Worm (Caenorhabditis elegans) whole organism, L4 larva: ENCODE measurements around the gene C25E10.4.

Experiments
- F37D6.2 ChIP-seq: sonication (generic microtip); optimal IDR thresholded peaks from 2 replicates; lab custom pipeline; 2016; ENCODE audit warnings: mild to moderate bottlenecking, missing genetic modification characterization, missing compliant biosample characterization
- ama-1 ChIP-seq: fragments of 150-350 bp; optimal IDR thresholded peaks from 2 replicates; lab custom pipeline; 2014; ENCODE audit warnings: inconsistent platforms, mixed read lengths
- lir-3 ChIP-seq: sonication (generic microtip); optimal IDR thresholded peaks from 2 replicates; lab custom pipeline; 2016; ENCODE audit warnings: mild to moderate bottlenecking, missing genetic modification characterization, missing compliant biosample characterization
- mxl-3 ChIP-seq: fragments of 200-800 bp; sonication (Bioruptor generic); optimal IDR thresholded peaks from 2 replicates; lab custom pipeline; 2018; ENCODE audit warnings: mild to moderate bottlenecking, missing genetic modification characterization, missing compliant biosample characterization
- nhr-77 ChIP-seq: fragments of 150-350 bp; optimal IDR thresholded peaks from 2 replicates; lab custom pipeline; 2014; ENCODE audit warnings: missing biosample characterization, missing genetic modification characterization
- pha-4 ChIP-seq, 2 experiments: fragments of 150-350 bp in 1 of 2; fragments of 200-800 bp in 1 of 2; sonication (Bioruptor generic) in 1 of 2; IDR thresholded peaks in 1 of 2; optimal IDR thresholded peaks in 1 of 2; 2 replicates each; pipeline versions ENCODE4 v1.3.6 to Lab custom; 2014 to 2022; ENCODE audit warnings: missing genetic modification characterization in 2 of 2, missing genetic modification reagents in 2 of 2, missing biosample characterization in 1 of 2, missing compliant biosample characterization in 1 of 2
- snpc-4 ChIP-seq: fragments of 150-350 bp; optimal IDR thresholded peaks from 2 replicates; lab custom pipeline; 2014; ENCODE audit warnings: missing biosample characterization, missing genetic modification characterization
- unc-62 ChIP-seq, 3 experiments: fragments of 150-350 bp in 1 of 3; sonication (generic microtip); optimal IDR thresholded peaks in 2 of 3; peaks in 1 of 3; 1 replicate in 1 of 3; 2 replicates in 2 of 3; lab custom pipeline; 2014 to 2017; ENCODE audit warnings: missing biosample characterization in 3 of 3, missing genetic modification characterization in 3 of 3, missing genetic modification reagents in 3 of 3, missing genotype in 1 of 3
- ztf-7 ChIP-seq: fragments of 150-350 bp; optimal IDR thresholded peaks from 2 replicates; lab custom pipeline; 2014; ENCODE audit warnings: missing biosample characterization, missing genetic modification characterization

ce11 chrV:9067678-9068077 is 34.3 kb downstream of the C25E10.4 start, which contains the start of gene fip-2:
- no peak for TF ChIP-seq ztf-7 (tag; lab: Kevin White, UChicago)
- no peak for TF ChIP-seq ama-1 (lab: Kevin White, UChicago)
- no peak for TF ChIP-seq pha-4 (GFP tag; IDR thresholded peaks at IDR 0.05; lab: Robert Waterston, UW)
- no peak for TF ChIP-seq pha-4 (tag; optimal IDR thresholded peaks at IDR 0.05; lab: Kevin White, UChicago)
- no peak for TF ChIP-seq unc-62 (GFP tag; optimal IDR thresholded peaks at IDR 0.05 in 1 of 2; lab: Kevin White, UChicago)
- TF ChIP-seq unc-62 (tag; optimal IDR thresholded peaks at IDR 0.05; lab: Kevin White, UChicago) = no peak
- no peak for TF ChIP-seq nhr-77
- no peak for TF ChIP-seq snpc-4 (tag; lab: Kevin White, UChicago)
- TF ChIP-seq lir-3 (tag; lab: Kevin White, UChicago) = no peak
- TF ChIP-seq F37D6.2 = no peak
- no peak for TF ChIP-seq mxl-3 (GFP tag; lab: Kevin White, UChicago)
